Worm (Caenorhabditis elegans) whole organism, L1 larva: ENCODE measurements around the gene dhs-6.

Source experiments
- C16A3.4 ChIP-seq: fragments of 150-350 bp; optimal IDR thresholded peaks from 2 replicates; lab custom pipeline; 2014; ENCODE audit warnings: missing biosample characterization, missing genetic modification characterization
- C34B4.2 ChIP-seq: sonication (generic microtip); optimal IDR thresholded peaks from 2 replicates; lab custom pipeline; 2017; ENCODE audit warnings: mild to moderate bottlenecking, missing genetic modification characterization, missing compliant biosample characterization
- aha-1 ChIP-seq: fragments of 150-350 bp; optimal IDR thresholded peaks from 2 replicates; lab custom pipeline; 2014; ENCODE audit warnings: missing biosample characterization, missing genetic modification characterization
- alr-1 ChIP-seq: fragments of 200-800 bp; sonication (Bioruptor generic); optimal IDR thresholded peaks from 2 replicates; lab custom pipeline; 2018; ENCODE audit warnings: borderline replicate concordance, mild to moderate bottlenecking, missing genetic modification characterization, missing compliant biosample characterization
- ama-1 ChIP-seq: fragments of 150-350 bp; optimal IDR thresholded peaks from 2 replicates; lab custom pipeline; 2014
- ceh-82 ChIP-seq, 3 experiments: fragments of 150-350 bp in 1 of 3; sonication (generic microtip) in 2 of 3; optimal IDR thresholded peaks; 2 replicates each; lab custom pipeline; 2014 to 2017; ENCODE audit warnings: missing biosample characterization in 3 of 3, missing genetic modification characterization in 3 of 3
- ceh-90 ChIP-seq: sonication (generic microtip); optimal IDR thresholded peaks from 2 replicates; lab custom pipeline; 2016; ENCODE audit warnings: missing genetic modification characterization, missing compliant biosample characterization
- ces-1 ChIP-seq: fragments of 150-350 bp; optimal IDR thresholded peaks from 2 replicates; lab custom pipeline; 2014; ENCODE audit warnings: missing biosample characterization, missing genetic modification reagents, missing genetic modification characterization
- dpl-1 ChIP-seq, 3 experiments: fragments of 150-350 bp in 2 of 3; sonication (generic microtip) in 1 of 3; optimal IDR thresholded peaks; 2 replicates each; lab custom pipeline; 2014 to 2017; ENCODE audit warnings: missing biosample characterization in 3 of 3, missing genetic modification characterization in 3 of 3, missing genetic modification reagents in 3 of 3
- dsc-1 ChIP-seq: sonication (generic microtip); optimal IDR thresholded peaks from 2 replicates; lab custom pipeline; 2016; ENCODE audit warnings: mild to moderate bottlenecking, missing genetic modification characterization, missing compliant biosample characterization
- efl-1 ChIP-seq, 4 experiments: fragments of 150-350 bp; optimal IDR thresholded peaks in 3 of 4; peaks in 1 of 4; 1 replicate in 1 of 4; 2 replicates in 3 of 4; lab custom pipeline; 2014; ENCODE audit warnings: missing biosample characterization in 2 of 4, missing genetic modification characterization in 2 of 4, missing genetic modification reagents in 2 of 4
- efl-3 ChIP-seq: fragments of 200-800 bp; sonication (Bioruptor generic); optimal IDR thresholded peaks from 2 replicates; lab custom pipeline; 2018; ENCODE audit warnings: mild to moderate bottlenecking, missing genetic modification characterization, missing compliant biosample characterization
- egl-27 ChIP-seq, 2 experiments: fragments of 150-350 bp in 1 of 2; sonication (generic microtip); optimal IDR thresholded peaks; 3 replicates each; lab custom pipeline; 2017 to 2018; ENCODE audit warnings: missing biosample characterization in 2 of 2, missing genetic modification characterization in 2 of 2, missing genetic modification reagents in 2 of 2
- elt-2 ChIP-seq: sonication (generic microtip); optimal IDR thresholded peaks from 2 replicates; lab custom pipeline; 2016; ENCODE audit warnings: missing genetic modification characterization, mild to moderate bottlenecking, inconsistent platforms, missing compliant biosample characterization, missing genetic modification reagents
- ets-5 ChIP-seq: fragments of 200-800 bp; sonication (Bioruptor generic); IDR thresholded peaks from 2 replicates; pipeline ENCODE4 v1.3.6; 2022; ENCODE audit warnings: missing genetic modification characterization, missing compliant biosample characterization
- fkh-10 ChIP-seq: sonication (generic microtip); optimal IDR thresholded peaks from 2 replicates; lab custom pipeline; 2017; ENCODE audit warnings: missing biosample characterization, missing genetic modification reagents, missing genetic modification characterization
- fkh-4 ChIP-seq: sonication (generic microtip); optimal IDR thresholded peaks from 2 replicates; lab custom pipeline; 2016; ENCODE audit warnings: missing compliant biosample characterization, missing genetic modification characterization, borderline replicate concordance
- fos-1 ChIP-seq: fragments of 150-350 bp; optimal IDR thresholded peaks from 2 replicates; lab custom pipeline; 2014; ENCODE audit warnings: missing biosample characterization, missing genetic modification characterization
- grh-1 ChIP-seq: fragments of 200-800 bp; sonication (Bioruptor generic); IDR thresholded peaks from 2 replicates; pipeline ENCODE4 v1.3.6; 2022; ENCODE audit warnings: missing genetic modification reagents, missing genetic modification characterization, missing compliant biosample characterization
- hlh-17 ChIP-seq: fragments of 200-800 bp; sonication (Bioruptor generic); optimal IDR thresholded peaks from 2 replicates; lab custom pipeline; 2018; ENCODE audit warnings: missing genetic modification characterization, mild to moderate bottlenecking, missing compliant biosample characterization, moderate library complexity, borderline replicate concordance
- hpl-2 ChIP-seq: fragments of 150-350 bp; optimal IDR thresholded peaks from 2 replicates; lab custom pipeline; 2014; ENCODE audit warnings: missing biosample characterization, missing genetic modification reagents, missing genetic modification characterization
- isw-1 ChIP-seq: fragments of 200-800 bp; sonication (Bioruptor generic); IDR thresholded peaks from 2 replicates; pipeline ENCODE4 v1.3.6; 2022; ENCODE audit warnings: missing genetic modification characterization, missing compliant biosample characterization
- lin-13 ChIP-seq: fragments of 150-350 bp; optimal IDR thresholded peaks from 2 replicates; lab custom pipeline; 2014; ENCODE audit warnings: missing biosample characterization, missing genetic modification reagents, missing genetic modification characterization
- lin-35 ChIP-seq, 2 experiments: fragments of 150-350 bp; optimal IDR thresholded peaks; 2 replicates each; lab custom pipeline; 2014; ENCODE audit warnings: missing biosample characterization in 2 of 2, missing genetic modification characterization in 2 of 2, missing genetic modification reagents in 2 of 2
- lin-39 ChIP-seq: fragments of 150-350 bp; optimal IDR thresholded peaks from 2 replicates; lab custom pipeline; 2014; ENCODE audit warnings: missing biosample characterization, missing genetic modification reagents, missing genetic modification characterization
- lsy-2 ChIP-seq, 2 experiments: fragments of 150-350 bp; optimal IDR thresholded peaks; 2 replicates each; lab custom pipeline; 2014; ENCODE audit warnings: missing biosample characterization in 2 of 2, missing genetic modification characterization in 2 of 2
- mdl-1 ChIP-seq, 2 experiments: fragments of 150-350 bp; optimal IDR thresholded peaks; 2 replicates each; lab custom pipeline; 2014 to 2017; ENCODE audit warnings: missing biosample characterization in 2 of 2, missing genetic modification characterization in 2 of 2, inconsistent platforms in 1 of 2
- mep-1 ChIP-seq: fragments of 150-350 bp; optimal IDR thresholded peaks from 2 replicates; lab custom pipeline; 2014; ENCODE audit warnings: missing biosample characterization, missing genetic modification characterization
- nhr-20 ChIP-seq: sonication (generic microtip); optimal IDR thresholded peaks from 2 replicates; lab custom pipeline; 2016; ENCODE audit warnings: mild to moderate bottlenecking, missing genetic modification characterization, missing compliant biosample characterization
- nhr-237 ChIP-seq: fragments of 150-350 bp; optimal IDR thresholded peaks from 2 replicates; lab custom pipeline; 2014; ENCODE audit warnings: missing biosample characterization, missing genetic modification characterization
- nhr-28 ChIP-seq: fragments of 150-350 bp; optimal IDR thresholded peaks from 2 replicates; lab custom pipeline; 2014; ENCODE audit warnings: missing biosample characterization, missing genetic modification characterization
- nhr-71 ChIP-seq: sonication (generic microtip); optimal IDR thresholded peaks from 2 replicates; lab custom pipeline; 2016; ENCODE audit warnings: mild to moderate bottlenecking, missing genetic modification characterization, moderate library complexity, missing compliant biosample characterization
- pag-3 ChIP-seq: sonication (generic microtip); optimal IDR thresholded peaks from 2 replicates; lab custom pipeline; 2017; ENCODE audit warnings: missing genetic modification characterization, mild to moderate bottlenecking, missing compliant biosample characterization, antibody characterized with exemption, borderline replicate concordance; ENCODE audit not compliant: insufficient read depth
- pqm-1 ChIP-seq: sonication (generic microtip); optimal IDR thresholded peaks from 3 replicates; lab custom pipeline; 2017; ENCODE audit warnings: missing biosample characterization, missing genetic modification characterization
- skn-1 ChIP-seq: fragments of 150-350 bp; optimal IDR thresholded peaks from 2 replicates; lab custom pipeline; 2014; ENCODE audit warnings: missing biosample characterization, missing genetic modification characterization
- unc-62 ChIP-seq: fragments of 150-350 bp; optimal IDR thresholded peaks from 2 replicates; lab custom pipeline; 2014; ENCODE audit warnings: missing biosample characterization, missing genetic modification reagents, missing genetic modification characterization
- unc-98 ChIP-seq: fragments of 200-800 bp; sonication (Bioruptor generic); IDR thresholded peaks from 2 replicates; pipeline ENCODE4 v1.3.6; 2022; ENCODE audit warnings: missing genetic modification characterization, missing compliant biosample characterization
- ztf-11 ChIP-seq, 2 experiments: sonication (generic microtip); optimal IDR thresholded peaks; 2 replicates each; lab custom pipeline; 2016 to 2017; ENCODE audit warnings: missing genetic modification characterization in 2 of 2, missing biosample characterization in 1 of 2, missing compliant biosample characterization in 1 of 2
- ztf-4 ChIP-seq: fragments of 150-350 bp; optimal IDR thresholded peaks from 2 replicates; lab custom pipeline; 2014; ENCODE audit warnings: missing biosample characterization, missing genetic modification characterization

The dhs-6 gene

ce11 chrII:5577060-5577459, 42.1 kb downstream of the dhs-6 start (continued):
- no peak for TF ChIP-seq fkh-10
- TF ChIP-seq ama-1 (lab: Kevin White, UChicago), result no peak
- no peak for TF ChIP-seq pqm-1 (tag; lab: Kevin White, UChicago)
- TF ChIP-seq nhr-28 (tag; lab: Kevin White, UChicago), result no peak
- no peak for TF ChIP-seq dsc-1 (tag; lab: Kevin White, UChicago)
- no peak for TF ChIP-seq nhr-237 (tag; lab: Kevin White, UChicago)
- TF ChIP-seq efl-3, result no peak
- TF ChIP-seq egl-27 (tag; optimal IDR thresholded peaks at IDR 0.05; lab: Kevin White, UChicago), result no peak
- peak in 1 of 2 experiments; percentile 59 for TF ChIP-seq lin-35 (GFP tag; optimal IDR thresholded peaks at IDR 0.05; lab: Kevin White, UChicago)
- TF ChIP-seq hlh-17 (GFP tag; lab: Kevin White, UChicago), result no peak
- TF ChIP-seq ceh-90, result no peak
- TF ChIP-seq pag-3, result no peak
- TF ChIP-seq aha-1 (tag; lab: Kevin White, UChicago), result no peak
- no peak for TF ChIP-seq mep-1 (tag; lab: Kevin White, UChicago)
- TF ChIP-seq elt-2 (tag; lab: Kevin White, UChicago), result peak; percentile 37
- no peak for TF ChIP-seq alr-1 (tag; lab: Kevin White, UChicago)
- peak in 1 of 2 experiments; percentile 60 for TF ChIP-seq lsy-2 (tag; optimal IDR thresholded peaks at IDR 0.05; lab: Kevin White, UChicago)
- no peak for TF ChIP-seq ets-5
- no peak for TF ChIP-seq fos-1 (tag; lab: Kevin White, UChicago)
- TF ChIP-seq C16A3.4 (tag; lab: Kevin White, UChicago), result peak; percentile 54
- TF ChIP-seq hpl-2 (GFP tag; lab: Kevin White, UChicago), result no peak
- peak; percentile 34 for TF ChIP-seq nhr-20 (tag; lab: Kevin White, UChicago)
- TF ChIP-seq lin-39, result no peak
- peak in 1 of 3 experiments; percentile 6 for TF ChIP-seq ceh-82 (tag; optimal IDR thresholded peaks at IDR 0.05; lab: Kevin White, UChicago)
- TF ChIP-seq ztf-11 (tag; optimal IDR thresholded peaks at IDR 0.05; lab: Kevin White, UChicago), result no peak
- no peak for TF ChIP-seq isw-1
- TF ChIP-seq ztf-4 (tag; lab: Kevin White, UChicago), result no peak
- no peak for TF ChIP-seq unc-62 (GFP tag; lab: Kevin White, UChicago)
- no peak for TF ChIP-seq grh-1 (GFP tag; lab: Robert Waterston, UW)
- TF ChIP-seq unc-98, result no peak
- no peak for TF ChIP-seq fkh-4 (tag; lab: Kevin White, UChicago)
- peak; percentile 40 for TF ChIP-seq skn-1 (tag; lab: Kevin White, UChicago)
- TF ChIP-seq C34B4.2 (tag; lab: Kevin White, UChicago), result no peak
- peak; percentile 2 for TF ChIP-seq lin-13 (GFP tag; lab: Kevin White, UChicago)

- peak; percentile 3 for TF ChIP-seq nhr-20 (tag; lab: Kevin White, UChicago)
- peak; percentile 11 for TF ChIP-seq elt-2 (tag; lab: Kevin White, UChicago)
- no peak for TF ChIP-seq mdl-1 (tag; optimal IDR thresholded peaks at IDR 0.05; lab: Kevin White, UChicago)
- TF ChIP-seq efl-1 (optimal IDR thresholded peaks at IDR 0.05; lab: Kevin White, UChicago), result no peak
- TF ChIP-seq efl-1 (GFP tag; optimal IDR thresholded peaks at IDR 0.05 in 1 of 2; lab: Kevin White, UChicago), result no peak
- TF ChIP-seq nhr-71 (tag; lab: Kevin White, UChicago), result peak; percentile 16
- TF ChIP-seq egl-27 (tag; optimal IDR thresholded peaks at IDR 0.05; lab: Kevin White, UChicago), result no peak
- no peak for TF ChIP-seq isw-1
- no peak for TF ChIP-seq ces-1 (GFP tag; lab: Kevin White, UChicago)
- TF ChIP-seq dpl-1 (GFP tag; optimal IDR thresholded peaks at IDR 0.05; lab: Kevin White, UChicago), result no peak
- TF ChIP-seq pag-3, result no peak
Measured at ce11 chrII:5574925-5575324, 44.2 kb downstream of the dhs-6 start.
